Fruit fly (Drosophila melanogaster) whole organism, embryonic: Measurements from ENCODE around the gene CG14636.

ENCODE experiments used
- Atf-2 ChIP-seq: fragments of 200-800 bp; sonication (Bioruptor generic); optimal IDR thresholded peaks from 2 replicates; lab custom pipeline; 2016; ENCODE audit warnings: missing biosample characterization, missing genetic modification characterization
- B-H2 ChIP-seq: fragments of 200-800 bp; sonication (Bioruptor generic); optimal IDR thresholded peaks from 2 replicates; lab custom pipeline; 2018; ENCODE audit warnings: missing biosample characterization, mild to moderate bottlenecking, missing genetic modification characterization
- C15 ChIP-seq: fragments of 200-800 bp; sonication (Bioruptor generic); IDR thresholded peaks from 3 replicates; pipeline ENCODE4 v1.3.6; 2022; ENCODE audit warnings: missing biosample characterization, missing genetic modification characterization
- CG10209 ChIP-seq: fragments of 200-800 bp; sonication (Bioruptor generic); optimal IDR thresholded peaks from 3 replicates; lab custom pipeline; 2017; ENCODE audit warnings: missing biosample characterization, mild to moderate bottlenecking, missing genetic modification characterization, missing genetic modification reagents
- CG10366 ChIP-seq: fragments of 200-800 bp; sonication (Bioruptor generic); IDR thresholded peaks from 2 replicates; pipeline ENCODE4 v1.3.6; 2022; ENCODE audit warnings: missing biosample characterization, missing genetic modification characterization
- CG10462 ChIP-seq: fragments of 200-800 bp; sonication (Bioruptor generic); optimal IDR thresholded peaks from 2 replicates; lab custom pipeline; 2016; ENCODE audit warnings: missing biosample characterization, missing genetic modification characterization
- CG10979 ChIP-seq: fragments of 200-800 bp; sonication (Bioruptor generic); optimal IDR thresholded peaks from 2 replicates; lab custom pipeline; 2018; ENCODE audit warnings: missing biosample characterization, mild to moderate bottlenecking, missing genetic modification characterization, moderate library complexity
- CG1603 ChIP-seq: fragments of 200-800 bp; sonication (Bioruptor generic); optimal IDR thresholded peaks from 2 replicates; lab custom pipeline; 2019; ENCODE audit warnings: missing biosample characterization, mild to moderate bottlenecking, missing genetic modification characterization, moderate library complexity
- CG17328 ChIP-seq: fragments of 200-800 bp; sonication (Bioruptor generic); IDR thresholded peaks from 2 replicates; pipeline ENCODE4 v1.3.6; 2022; ENCODE audit warnings: missing biosample characterization, missing genetic modification characterization
- CG17361 ChIP-seq: fragments of 200-800 bp; sonication (Bioruptor generic); IDR thresholded peaks from 3 replicates; pipeline ENCODE4 v1.3.6; 2022; ENCODE audit warnings: missing biosample characterization, missing genetic modification characterization
- CG18764 ChIP-seq: fragments of 200-800 bp; sonication (Bioruptor generic); optimal IDR thresholded peaks from 3 replicates; lab custom pipeline; 2016; ENCODE audit warnings: missing biosample characterization, missing genetic modification characterization
- CG2129 ChIP-seq: fragments of 200-800 bp; sonication (Bioruptor generic); IDR thresholded peaks from 2 replicates; pipeline ENCODE4 v1.3.6; 2022; ENCODE audit warnings: missing biosample characterization, missing genetic modification characterization; ENCODE audit not compliant: partially characterized antibody
- CG2199 ChIP-seq: fragments of 200-800 bp; sonication (Bioruptor generic); IDR thresholded peaks from 3 replicates; pipeline ENCODE4 v1.3.6; 2022; ENCODE audit warnings: missing biosample characterization, missing genetic modification characterization
- CG32532 ChIP-seq: fragments of 200-800 bp; sonication (Bioruptor generic); IDR thresholded peaks from 2 replicates; pipeline ENCODE4 v1.3.6; 2022; ENCODE audit warnings: missing biosample characterization, missing genetic modification characterization
- CG3838 ChIP-seq: fragments of 200-800 bp; sonication (Bioruptor generic); optimal IDR thresholded peaks from 3 replicates; lab custom pipeline; 2016; ENCODE audit warnings: missing biosample characterization, missing genetic modification characterization
- CG6791 ChIP-seq: fragments of 200-800 bp; sonication (Bioruptor generic); IDR thresholded peaks from 3 replicates; pipeline ENCODE4 v1.3.6; 2022; ENCODE audit warnings: missing biosample characterization, missing genetic modification characterization; ENCODE audit not compliant: partially characterized antibody
- CG6854 ChIP-seq: fragments of 200-800 bp; sonication (Bioruptor generic); optimal IDR thresholded peaks from 3 replicates; lab custom pipeline; 2017; ENCODE audit warnings: missing biosample characterization, mild to moderate bottlenecking, missing genetic modification characterization
- CG7357 ChIP-seq: fragments of 200-800 bp; sonication (Bioruptor generic); IDR thresholded peaks from 3 replicates; pipeline ENCODE4 v1.3.6; 2022; ENCODE audit warnings: missing biosample characterization, missing genetic modification characterization
- CG7786 ChIP-seq: fragments of 200-800 bp; sonication (Bioruptor generic); optimal IDR thresholded peaks from 2 replicates; lab custom pipeline; 2016; ENCODE audit warnings: missing biosample characterization, missing genetic modification characterization
- CG7839 ChIP-seq: fragments of 200-800 bp; sonication (Bioruptor generic); optimal IDR thresholded peaks from 3 replicates; lab custom pipeline; 2018; ENCODE audit warnings: missing biosample characterization, mild to moderate bottlenecking, missing genetic modification characterization, moderate library complexity
- CG8290 ChIP-seq, 3 experiments: fragments of 200-800 bp; sonication (Bioruptor generic); optimal IDR thresholded peaks; 2 replicates each; lab custom pipeline; 2016 to 2019; ENCODE audit warnings: missing biosample characterization in 3 of 3, missing genetic modification characterization in 3 of 3, mild to moderate bottlenecking in 2 of 3, moderate library complexity in 1 of 3
- CG8765 ChIP-seq: fragments of 200-800 bp; sonication (Bioruptor generic); IDR thresholded peaks from 2 replicates; pipeline ENCODE4 v1.3.6; 2022; ENCODE audit warnings: missing biosample characterization, missing genetic modification characterization
- CG9876 ChIP-seq: fragments of 200-800 bp; sonication (Bioruptor generic); optimal IDR thresholded peaks from 2 replicates; lab custom pipeline; 2016; ENCODE audit warnings: missing biosample characterization, missing genetic modification characterization
- ERR ChIP-seq: fragments of 200-800 bp; sonication (Bioruptor generic); optimal IDR thresholded peaks from 2 replicates; lab custom pipeline; 2016; ENCODE audit warnings: missing biosample characterization, missing genetic modification characterization
- Gsc ChIP-seq: fragments of 200-800 bp; sonication (Bioruptor generic); IDR thresholded peaks from 2 replicates; pipeline ENCODE4 v1.3.6; 2022; ENCODE audit warnings: missing biosample characterization, missing genetic modification characterization
- Hand ChIP-seq: fragments of 200-800 bp; sonication (Bioruptor generic); optimal IDR thresholded peaks from 2 replicates; lab custom pipeline; 2017; ENCODE audit warnings: mild to moderate bottlenecking, missing biosample characterization, missing genetic modification reagents, missing genetic modification characterization
- Hmr ChIP-seq: fragments of 200-800 bp; sonication (Bioruptor generic); optimal IDR thresholded peaks from 3 replicates; lab custom pipeline; 2017; ENCODE audit warnings: mild to moderate bottlenecking, missing biosample characterization, missing genetic modification reagents, missing genetic modification characterization
- Max ChIP-seq: fragments of 200-800 bp; sonication (Bioruptor generic); optimal IDR thresholded peaks from 2 replicates; lab custom pipeline; 2016; ENCODE audit warnings: missing biosample characterization, mild to moderate bottlenecking, missing genetic modification characterization
- Meics ChIP-seq: fragments of 200-800 bp; sonication (Bioruptor generic); optimal IDR thresholded peaks from 2 replicates; lab custom pipeline; 2017; ENCODE audit warnings: missing biosample characterization, mild to moderate bottlenecking, missing genetic modification characterization
- Oli ChIP-seq: fragments of 200-800 bp; sonication (Bioruptor generic); optimal IDR thresholded peaks from 2 replicates; lab custom pipeline; 2018; ENCODE audit warnings: missing biosample characterization, mild to moderate bottlenecking, missing genetic modification characterization, moderate library complexity
- Sin3A ChIP-seq: fragments of >200 bp; optimal IDR thresholded peaks from 2 replicates; lab custom pipeline; 2018
- ac ChIP-seq: fragments of 200-800 bp; sonication (Bioruptor generic); optimal IDR thresholded peaks from 3 replicates; lab custom pipeline; 2017; ENCODE audit warnings: missing biosample characterization, mild to moderate bottlenecking, missing genetic modification characterization
- chn ChIP-seq: fragments of 200-800 bp; sonication (Bioruptor generic); optimal IDR thresholded peaks from 2 replicates; lab custom pipeline; 2016; ENCODE audit warnings: missing biosample characterization, missing genetic modification characterization
- disco-r ChIP-seq: fragments of 200-800 bp; sonication (Bioruptor generic); optimal IDR thresholded peaks from 2 replicates; lab custom pipeline; 2016; ENCODE audit warnings: missing biosample characterization, missing genetic modification characterization
- dmrt99B ChIP-seq: fragments of 200-800 bp; sonication (Bioruptor generic); optimal IDR thresholded peaks from 2 replicates; lab custom pipeline; 2018; ENCODE audit warnings: missing biosample characterization, mild to moderate bottlenecking, missing genetic modification characterization, moderate library complexity
- fd3F ChIP-seq: fragments of 200-800 bp; sonication (Bioruptor generic); optimal IDR thresholded peaks from 2 replicates; lab custom pipeline; 2018; ENCODE audit warnings: missing biosample characterization, mild to moderate bottlenecking, missing genetic modification characterization, moderate library complexity
- insv ChIP-seq, 2 experiments: fragments of 200-800 bp; sonication (Bioruptor generic); optimal IDR thresholded peaks; 3 replicates each; lab custom pipeline; 2016 to 2018; ENCODE audit warnings: missing biosample characterization in 2 of 2, missing genetic modification characterization in 2 of 2
- jing ChIP-seq: fragments of 200-800 bp; sonication (Bioruptor generic); optimal IDR thresholded peaks from 2 replicates; lab custom pipeline; 2018; ENCODE audit warnings: missing biosample characterization, mild to moderate bottlenecking, missing genetic modification characterization
- jumu ChIP-seq: fragments of 200-800 bp; sonication (Bioruptor generic); optimal IDR thresholded peaks from 3 replicates; lab custom pipeline; 2016; ENCODE audit warnings: missing biosample characterization, missing genetic modification characterization
- lmd ChIP-seq: fragments of 200-800 bp; sonication (Bioruptor generic); IDR thresholded peaks from 2 replicates; pipeline ENCODE4 v1.3.6; 2022; ENCODE audit warnings: missing biosample characterization, missing genetic modification characterization
- luna ChIP-seq: fragments of 200-800 bp; sonication (Bioruptor generic); optimal IDR thresholded peaks from 2 replicates; lab custom pipeline; 2016; ENCODE audit warnings: missing biosample characterization, missing genetic modification characterization
- nerfin-1 ChIP-seq: fragments of 200-800 bp; sonication (Bioruptor generic); optimal IDR thresholded peaks from 3 replicates; lab custom pipeline; 2019; ENCODE audit warnings: missing biosample characterization, mild to moderate bottlenecking, missing genetic modification characterization, moderate library complexity
- pfk ChIP-seq: fragments of 200-800 bp; sonication (Bioruptor generic); optimal IDR thresholded peaks from 2 replicates; lab custom pipeline; 2018; ENCODE audit warnings: missing biosample characterization, mild to moderate bottlenecking, missing genetic modification characterization, moderate library complexity
- pita ChIP-seq: fragments of 200-800 bp; sonication (Bioruptor generic); optimal IDR thresholded peaks from 2 replicates; lab custom pipeline; 2017; ENCODE audit warnings: missing biosample characterization, mild to moderate bottlenecking, missing genetic modification characterization
- pros ChIP-seq: fragments of 200-800 bp; sonication (Bioruptor generic); optimal IDR thresholded peaks from 3 replicates; lab custom pipeline; 2019; ENCODE audit warnings: missing biosample characterization, mild to moderate bottlenecking, missing genetic modification characterization, moderate library complexity
- scrt ChIP-seq: fragments of 200-800 bp; sonication (Bioruptor generic); optimal IDR thresholded peaks from 2 replicates; lab custom pipeline; 2018; ENCODE audit warnings: missing biosample characterization, mild to moderate bottlenecking, missing genetic modification characterization, moderate library complexity
- sens-2 ChIP-seq: fragments of 200-800 bp; sonication (Bioruptor generic); IDR thresholded peaks from 2 replicates; pipeline ENCODE4 v1.3.6; 2022; ENCODE audit warnings: missing biosample characterization, missing genetic modification characterization
- seq ChIP-seq: fragments of 200-800 bp; sonication (Bioruptor generic); IDR thresholded peaks from 2 replicates; pipeline ENCODE4 v1.3.6; 2022; ENCODE audit warnings: missing biosample characterization, missing genetic modification characterization
- unpg ChIP-seq: fragments of 200-800 bp; sonication (Bioruptor generic); optimal IDR thresholded peaks from 3 replicates; lab custom pipeline; 2018; ENCODE audit warnings: missing biosample characterization, mild to moderate bottlenecking, missing genetic modification characterization, moderate library complexity

Gene CG14636

DNA sequence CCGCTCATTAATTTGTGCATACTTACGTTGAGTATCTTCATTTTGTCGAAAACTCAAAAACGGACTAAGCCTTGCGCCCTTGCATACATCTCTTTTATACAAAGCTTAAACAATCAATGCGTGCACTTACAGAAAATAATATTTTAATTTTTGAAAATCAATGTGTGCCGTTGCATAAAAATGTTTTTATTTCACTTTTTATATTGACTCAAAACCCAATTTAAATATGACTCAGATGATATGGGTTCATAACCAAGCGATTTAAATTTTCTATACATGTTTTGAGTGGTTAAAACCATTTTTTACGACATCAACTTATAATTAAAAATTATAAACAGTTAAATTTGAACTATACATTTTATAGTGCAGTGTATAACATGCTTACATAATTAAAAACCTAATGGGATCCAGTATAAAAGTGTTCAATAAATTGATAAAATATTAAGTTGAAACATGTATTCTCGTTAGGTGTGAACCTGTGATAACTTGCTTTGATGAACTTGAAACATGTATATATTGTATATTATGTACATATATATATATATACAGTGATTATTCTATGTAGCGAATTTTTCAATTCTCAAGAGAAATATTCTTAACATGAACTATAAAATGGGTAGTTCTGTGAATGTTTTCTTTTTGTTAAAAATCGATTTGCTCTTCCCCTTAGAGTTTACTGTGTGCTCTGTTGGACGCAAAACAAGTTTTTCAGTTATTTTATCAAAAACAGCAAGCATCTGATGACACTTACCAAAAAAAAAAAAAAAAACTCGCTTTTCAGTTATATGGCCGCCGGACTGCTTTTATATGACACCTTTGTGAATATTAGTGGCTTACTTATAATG, 28.2 kb upstream of the CG14636 start, which contains the start of gene CG34305 (continued):
- TF ChIP-seq luna = no peak
- no peak for TF ChIP-seq CG10209 (GFP tag; lab: Kevin White, UChicago)
- no peak for TF ChIP-seq CG7357 (GFP tag; lab: Robert Waterston, UW)
- no peak for TF ChIP-seq ERR (GFP tag; lab: Kevin White, UChicago)
- TF ChIP-seq CG6854 (GFP tag; lab: Kevin White, UChicago) = no peak
- no peak for TF ChIP-seq ac (GFP tag; lab: Kevin White, UChicago)
- no peak for TF ChIP-seq Max (GFP tag; lab: Kevin White, UChicago)
- no peak for TF ChIP-seq CG7786 (GFP tag; lab: Kevin White, UChicago)
- peak; percentile 43 for TF ChIP-seq dmrt99B (tag; lab: Kevin White, UChicago)
- no peak for TF ChIP-seq CG8765 (GFP tag; lab: Robert Waterston, UW)
- TF ChIP-seq CG10979 (tag; lab: Kevin White, UChicago) = no peak
- TF ChIP-seq Sin3A (lab: Kevin White, UChicago) = no peak
- TF ChIP-seq CG2199 (GFP tag; lab: Robert Waterston, UW) = 0 out of 3 replicates have a peak, but pooled peaks have one; percentile 51
- TF ChIP-seq CG3838 (GFP tag; lab: Kevin White, UChicago) = no peak
- no peak for TF ChIP-seq CG6791 (GFP tag; lab: Robert Waterston, UW)
- TF ChIP-seq nerfin-1 = no peak
- TF ChIP-seq fd3F = peak; percentile 37
- peak; percentile 52; the same call in 2 of the 3 replicates for TF ChIP-seq CG17361 (GFP tag; lab: Robert Waterston, UW)
- no peak for TF ChIP-seq CG10462
- no peak for TF ChIP-seq CG9876
- no peak for TF ChIP-seq sens-2 (GFP tag; lab: Robert Waterston, UW)
- TF ChIP-seq Oli (tag; lab: Kevin White, UChicago) = peak; percentile 19
- no peak for TF ChIP-seq chn (GFP tag; lab: Kevin White, UChicago)
- TF ChIP-seq CG7839 (tag; lab: Kevin White, UChicago) = peak; percentile 32
- no peak for TF ChIP-seq pfk (GFP tag; lab: Kevin White, UChicago)
- TF ChIP-seq pros (GFP tag; lab: Kevin White, UChicago) = no peak
- TF ChIP-seq CG18764 (GFP tag; lab: Kevin White, UChicago) = no peak
- TF ChIP-seq jing = no peak
- TF ChIP-seq C15 (GFP tag; lab: Robert Waterston, UW) = no peak
- peak; percentile 20 for TF ChIP-seq unpg (GFP tag; lab: Kevin White, UChicago)
- TF ChIP-seq seq = 0 out of 2 replicates have a peak, but pooled peaks have one; percentile 10
- TF ChIP-seq scrt (GFP tag; lab: Kevin White, UChicago) = no peak
- no peak for TF ChIP-seq insv (GFP tag; optimal IDR thresholded peaks at IDR 0.05; lab: Kevin White, UChicago)
- peak; percentile 25; the same call in 1 of the 2 replicates for TF ChIP-seq lmd (GFP tag; lab: Robert Waterston, UW)
- no peak for TF ChIP-seq Gsc
- TF ChIP-seq B-H2 = no peak
- peak; percentile 25 for TF ChIP-seq Hmr (GFP tag; lab: Kevin White, UChicago)
- TF ChIP-seq Hand = no peak
- TF ChIP-seq pita = no peak
- no peak for TF ChIP-seq disco-r (GFP tag; lab: Kevin White, UChicago)
- peak; percentile 37; the same call in 1 of the 2 replicates for TF ChIP-seq CG32532 (GFP tag; lab: Robert Waterston, UW)
- no peak for TF ChIP-seq jumu (GFP tag; lab: Kevin White, UChicago)
- peak; percentile 45 for TF ChIP-seq Meics
- no peak for TF ChIP-seq CG1603 (tag; lab: Kevin White, UChicago)
- no peak for TF ChIP-seq CG2129 (GFP tag; lab: Robert Waterston, UW)
- TF ChIP-seq Atf-2 = no peak
- no peak for TF ChIP-seq CG17328
- TF ChIP-seq CG10366 (GFP tag; lab: Robert Waterston, UW) = no peak
- TF ChIP-seq CG8290 (GFP tag; optimal IDR thresholded peaks at IDR 0.05; lab: Kevin White, UChicago) = no peak
- TF ChIP-seq CG8290 (tag; optimal IDR thresholded peaks at IDR 0.05; lab: Kevin White, UChicago) = no peak
